Worm (Caenorhabditis elegans): ENCODE results near the gene H40L08.7.

DNA sequence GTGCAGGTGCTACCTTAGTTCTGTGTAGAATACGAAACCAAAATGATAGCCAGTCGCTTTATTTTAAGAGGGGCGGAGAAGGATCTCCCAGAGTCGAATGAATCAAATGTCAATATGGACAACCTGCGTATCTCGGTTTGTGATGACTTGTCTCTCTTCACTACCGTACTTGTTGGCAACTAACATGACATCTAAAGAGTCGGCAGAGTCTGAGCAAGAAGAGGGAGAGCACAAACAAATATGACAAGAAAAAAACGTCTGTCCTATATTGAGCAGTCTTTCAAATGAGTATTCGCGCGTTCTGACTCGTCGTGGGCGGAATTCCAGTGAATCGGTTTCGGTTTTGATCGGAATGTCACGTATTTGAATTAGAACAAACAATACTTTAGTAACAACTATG is 17.4 kb upstream of the H40L08.7 start, which contains the start of gene F09B12.7:
- no peak for TF ChIP-seq tab-1 (GFP tag; IDR thresholded peaks at IDR 0.05)
- no peak for TF ChIP-seq med-1 (GFP tag; optimal IDR thresholded peaks at IDR 0.05; ENCODE audit: insufficient read depth)
- TF ChIP-seq flt-1 (GFP tag; IDR thresholded peaks at IDR 0.05): no peak
- TF ChIP-seq ztf-29 (GFP tag; IDR thresholded peaks at IDR 0.05): no peak
- TF ChIP-seq ztf-23 (GFP tag; IDR thresholded peaks at IDR 0.05): no peak
- TF ChIP-seq klf-2 (GFP tag; conservative IDR thresholded peaks at IDR 0.05): no peak
- TF ChIP-seq ref-1 (GFP tag; conservative IDR thresholded peaks at IDR 0.05): no peak
- no peak for TF ChIP-seq T22C8.4 (GFP tag; IDR thresholded peaks at IDR 0.05)
- TF ChIP-seq cog-1 (tag; optimal IDR thresholded peaks at IDR 0.05): no peak

Data from whole organism, midembryonic.